Fruit fly (Drosophila melanogaster): ENCODE measurements around the gene dar1.

DNA sequence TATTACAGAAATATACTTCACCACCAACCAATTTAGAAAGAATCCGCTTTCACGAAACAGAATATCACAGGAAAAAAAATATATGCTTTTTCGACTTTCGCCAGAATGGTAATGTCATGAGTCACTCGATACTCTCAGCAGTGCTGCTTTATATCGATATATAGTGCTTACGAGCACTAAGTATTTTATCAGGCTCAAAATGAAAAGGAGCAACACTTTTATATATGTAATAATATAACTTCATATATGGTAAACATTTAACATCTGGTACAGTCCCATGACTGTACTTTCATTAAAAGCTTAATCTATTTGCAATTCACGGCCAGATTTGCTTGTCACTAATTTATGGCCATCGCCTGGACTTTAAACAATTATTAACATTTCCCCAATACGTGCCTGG lies 28.5 kb downstream of the dar1 start, which contains the start of gene CG10862:
- TF ChIP-seq Clk (GFP tag; optimal IDR thresholded peaks at IDR 0.05) (no peak), Crg-1 (GFP tag; optimal IDR thresholded peaks at IDR 0.05) (no peak)
